Fruit fly (Drosophila melanogaster) whole organism, embryonic: Measurements from ENCODE around the gene Vinc.

ENCODE experiments used
- Adf1 ChIP-seq: fragments of 200-800 bp; sonication (Bioruptor generic); IDR thresholded peaks from 2 replicates; pipeline ENCODE4 v1.3.6; 2022; ENCODE audit warnings: missing biosample characterization, missing genetic modification characterization
- Bdp1 ChIP-seq: fragments of 200-800 bp; sonication (Bioruptor generic); optimal IDR thresholded peaks from 3 replicates; lab custom pipeline; 2016; ENCODE audit warnings: missing biosample characterization, missing genetic modification characterization
- Bgb ChIP-seq: fragments of 200-800 bp; sonication (Bioruptor generic); IDR thresholded peaks from 2 replicates; pipeline ENCODE4 v1.3.6; 2022; ENCODE audit warnings: missing biosample characterization, missing genetic modification characterization; ENCODE audit not compliant: partially characterized antibody
- C15 ChIP-seq: fragments of 200-800 bp; sonication (Bioruptor generic); IDR thresholded peaks from 3 replicates; pipeline ENCODE4 v1.3.6; 2022; ENCODE audit warnings: missing biosample characterization, missing genetic modification characterization
- CG13624 ChIP-seq: fragments of 200-800 bp; sonication (Bioruptor generic); optimal IDR thresholded peaks from 2 replicates; lab custom pipeline; 2016; ENCODE audit warnings: missing biosample characterization, missing genetic modification characterization
- CG14860 ChIP-seq: fragments of 200-800 bp; sonication (Bioruptor generic); IDR thresholded peaks from 3 replicates; pipeline ENCODE4 v1.3.6; 2022; ENCODE audit warnings: missing biosample characterization, missing genetic modification characterization; ENCODE audit not compliant: partially characterized antibody
- CG17359 ChIP-seq: fragments of 200-800 bp; sonication (Bioruptor generic); optimal IDR thresholded peaks from 3 replicates; lab custom pipeline; 2018; ENCODE audit warnings: missing biosample characterization, mild to moderate bottlenecking, missing genetic modification characterization, moderate library complexity
- CG18011 ChIP-seq: fragments of 200-800 bp; sonication (Bioruptor generic); optimal IDR thresholded peaks from 2 replicates; lab custom pipeline; 2017; ENCODE audit warnings: missing biosample characterization, missing genetic modification characterization, mild to moderate bottlenecking, moderate library complexity, missing genotype
- CG18262 ChIP-seq: fragments of 200-800 bp; optimal IDR thresholded peaks from 3 replicates; lab custom pipeline; 2019; ENCODE audit warnings: missing biosample characterization, mild to moderate bottlenecking, missing genetic modification characterization, moderate library complexity
- CG2120 ChIP-seq: fragments of 200-800 bp; sonication (Bioruptor generic); optimal IDR thresholded peaks from 3 replicates; lab custom pipeline; 2016; ENCODE audit warnings: missing biosample characterization, missing genetic modification characterization
- CG30403 ChIP-seq: fragments of 200-800 bp; sonication (Bioruptor generic); optimal IDR thresholded peaks from 3 replicates; lab custom pipeline; 2016; ENCODE audit warnings: missing biosample characterization, missing genetic modification characterization
- CG3407 ChIP-seq: fragments of 200-800 bp; sonication (Bioruptor generic); optimal IDR thresholded peaks from 2 replicates; lab custom pipeline; 2018; ENCODE audit warnings: missing biosample characterization, mild to moderate bottlenecking, missing genetic modification characterization
- CG3847 ChIP-seq: fragments of 200-800 bp; sonication (Bioruptor generic); IDR thresholded peaks from 2 replicates; pipeline ENCODE4 v1.3.6; 2022; ENCODE audit warnings: missing biosample characterization, missing genetic modification characterization
- CG4282 ChIP-seq: fragments of 200-800 bp; sonication (Bioruptor generic); optimal IDR thresholded peaks from 2 replicates; lab custom pipeline; 2016; ENCODE audit warnings: missing biosample characterization, missing genetic modification characterization
- CG5180 ChIP-seq: fragments of 200-800 bp; sonication (Bioruptor generic); optimal IDR thresholded peaks from 3 replicates; lab custom pipeline; 2017; ENCODE audit warnings: missing biosample characterization, missing genetic modification characterization, mild to moderate bottlenecking, moderate library complexity, missing genetic modification reagents
- CG7786 ChIP-seq: fragments of 200-800 bp; sonication (Bioruptor generic); optimal IDR thresholded peaks from 2 replicates; lab custom pipeline; 2016; ENCODE audit warnings: missing biosample characterization, missing genetic modification characterization
- CG7839 ChIP-seq: fragments of 200-800 bp; sonication (Bioruptor generic); optimal IDR thresholded peaks from 3 replicates; lab custom pipeline; 2018; ENCODE audit warnings: missing biosample characterization, mild to moderate bottlenecking, missing genetic modification characterization, moderate library complexity
- CG8281 ChIP-seq: fragments of 200-800 bp; sonication (Bioruptor generic); optimal IDR thresholded peaks from 2 replicates; lab custom pipeline; 2018; ENCODE audit warnings: missing biosample characterization, mild to moderate bottlenecking, missing genetic modification characterization, moderate library complexity
- CG8478 ChIP-seq: fragments of >200 bp; optimal IDR thresholded peaks from 2 replicates; lab custom pipeline; 2018
- CHES-1-like ChIP-seq: fragments of 200-800 bp; sonication (Bioruptor generic); optimal IDR thresholded peaks from 2 replicates; lab custom pipeline; 2016; ENCODE audit warnings: missing biosample characterization, missing genetic modification characterization
- Doc2 ChIP-seq: fragments of 200-800 bp; sonication (Bioruptor generic); IDR thresholded peaks from 2 replicates; pipeline ENCODE4 v1.3.6; 2022; ENCODE audit warnings: missing biosample characterization, missing genetic modification characterization
- Dp ChIP-seq: fragments of 200-800 bp; sonication (Bioruptor generic); optimal IDR thresholded peaks from 2 replicates; lab custom pipeline; 2018; ENCODE audit warnings: missing biosample characterization, mild to moderate bottlenecking, missing genetic modification characterization, moderate library complexity
- Fer1 ChIP-seq: fragments of 200-800 bp; sonication (Bioruptor generic); optimal IDR thresholded peaks from 2 replicates; lab custom pipeline; 2017; ENCODE audit warnings: missing biosample characterization, mild to moderate bottlenecking, missing genetic modification characterization
- Gsc ChIP-seq: fragments of 200-800 bp; sonication (Bioruptor generic); IDR thresholded peaks from 2 replicates; pipeline ENCODE4 v1.3.6; 2022; ENCODE audit warnings: missing biosample characterization, missing genetic modification characterization
- HLH3B ChIP-seq: fragments of 200-800 bp; sonication (Bioruptor generic); IDR thresholded peaks from 2 replicates; pipeline ENCODE4 v1.3.6; 2022; ENCODE audit warnings: missing biosample characterization, missing genetic modification characterization
- Med ChIP-seq: fragments of 200-800 bp; sonication (Bioruptor generic); peaks from one replicate; lab custom pipeline; 2016; ENCODE audit warnings: missing biosample characterization, missing genetic modification characterization, mild to moderate bottlenecking, inconsistent platforms, moderate library complexity
- Sox100B ChIP-seq: fragments of 200-800 bp; sonication (Bioruptor generic); optimal IDR thresholded peaks from 3 replicates; lab custom pipeline; 2018; ENCODE audit warnings: missing biosample characterization, mild to moderate bottlenecking, missing genetic modification characterization
- Sry-δ ChIP-seq: fragments of 200-800 bp; sonication (Bioruptor generic); optimal IDR thresholded peaks from 2 replicates; lab custom pipeline; 2016; ENCODE audit warnings: missing biosample characterization, missing genetic modification characterization
- Stat92E ChIP-seq, 3 experiments: fragments of >200 bp in 2 of 3; fragments of 200-800 bp in 1 of 3; sonication (Bioruptor generic) in 1 of 3; optimal IDR thresholded peaks; 2 replicates each; lab custom pipeline; 2017 to 2019; ENCODE audit warnings: missing biosample characterization in 3 of 3, missing genetic modification characterization in 3 of 3, mild to moderate bottlenecking in 1 of 3, moderate library complexity in 1 of 3
- Tbp ChIP-seq: fragments of >200 bp; optimal IDR thresholded peaks from 2 replicates; lab custom pipeline; 2018; ENCODE audit warnings: missing biosample characterization, missing genetic modification characterization
- cad ChIP-seq: fragments of >200 bp; optimal IDR thresholded peaks from 2 replicates; lab custom pipeline; 2017; ENCODE audit warnings: missing biosample characterization, missing genetic modification characterization
- crp ChIP-seq, 2 experiments: fragments of 200-800 bp; sonication (Bioruptor generic); optimal IDR thresholded peaks; 2 replicates in 1 of 2; 3 replicates in 1 of 2; lab custom pipeline; 2017; ENCODE audit warnings: missing biosample characterization in 2 of 2, missing genetic modification characterization in 2 of 2, mild to moderate bottlenecking in 1 of 2, moderate library complexity in 1 of 2
- dpn ChIP-seq, 2 experiments: fragments of 200-800 bp; sonication (Bioruptor generic); optimal IDR thresholded peaks; 3 replicates each; lab custom pipeline; 2016; ENCODE audit warnings: missing biosample characterization in 2 of 2, missing genetic modification characterization in 2 of 2
- hb ChIP-seq: fragments of 200-800 bp; sonication (Bioruptor generic); IDR thresholded peaks from 3 replicates; pipeline ENCODE4 v1.3.6; 2022; ENCODE audit warnings: missing biosample characterization, missing genetic modification characterization; ENCODE audit not compliant: partially characterized antibody
- hbn ChIP-seq: fragments of 200-800 bp; sonication (Bioruptor generic); IDR thresholded peaks from 2 replicates; pipeline ENCODE4 v1.3.6; 2022; ENCODE audit warnings: missing biosample characterization, missing genetic modification characterization; ENCODE audit not compliant: partially characterized antibody
- jing ChIP-seq: fragments of 200-800 bp; sonication (Bioruptor generic); optimal IDR thresholded peaks from 2 replicates; lab custom pipeline; 2018; ENCODE audit warnings: missing biosample characterization, mild to moderate bottlenecking, missing genetic modification characterization
- knrl ChIP-seq: fragments of 200-800 bp; sonication (Bioruptor generic); IDR thresholded peaks from 3 replicates; pipeline ENCODE4 v1.3.6; 2022; ENCODE audit warnings: missing biosample characterization, missing genetic modification characterization; ENCODE audit not compliant: partially characterized antibody
- lola ChIP-seq, 3 experiments: fragments of >200 bp in 2 of 3; fragments of 200-800 bp in 1 of 3; sonication (Bioruptor generic) in 1 of 3; optimal IDR thresholded peaks; 2 replicates each; lab custom pipeline; 2017 to 2019; ENCODE audit warnings: missing biosample characterization in 3 of 3, missing genetic modification characterization in 3 of 3, mild to moderate bottlenecking in 1 of 3, moderate library complexity in 1 of 3
- luna ChIP-seq: fragments of 200-800 bp; sonication (Bioruptor generic); optimal IDR thresholded peaks from 2 replicates; lab custom pipeline; 2016; ENCODE audit warnings: missing biosample characterization, missing genetic modification characterization
- org-1 ChIP-seq: fragments of 200-800 bp; sonication (Bioruptor generic); optimal IDR thresholded peaks from 2 replicates; lab custom pipeline; 2017; ENCODE audit warnings: missing biosample characterization, missing genetic modification characterization
- phol ChIP-seq: fragments of 200-800 bp; sonication (Bioruptor generic); optimal IDR thresholded peaks from 3 replicates; lab custom pipeline; 2018; ENCODE audit warnings: missing biosample characterization, mild to moderate bottlenecking, missing genetic modification characterization, moderate library complexity
- pros ChIP-seq: fragments of 200-800 bp; sonication (Bioruptor generic); optimal IDR thresholded peaks from 3 replicates; lab custom pipeline; 2019; ENCODE audit warnings: missing biosample characterization, mild to moderate bottlenecking, missing genetic modification characterization, moderate library complexity
- row ChIP-seq: fragments of 200-800 bp; sonication (Bioruptor generic); IDR thresholded peaks from 3 replicates; pipeline ENCODE4 v1.3.6; 2022; ENCODE audit warnings: missing biosample characterization, missing genetic modification characterization
- salm ChIP-seq: fragments of 200-800 bp; sonication (Bioruptor generic); optimal IDR thresholded peaks from 2 replicates; lab custom pipeline; 2018; ENCODE audit warnings: missing biosample characterization, mild to moderate bottlenecking, missing genetic modification characterization
- sr ChIP-seq: fragments of 200-800 bp; sonication (Bioruptor generic); IDR thresholded peaks from 3 replicates; pipeline ENCODE4 v1.3.6; 2022; ENCODE audit warnings: missing biosample characterization, missing genetic modification characterization
- tna ChIP-seq: fragments of 200-800 bp; sonication (Bioruptor generic); IDR thresholded peaks from 2 replicates; pipeline ENCODE4 v1.3.6; 2022; ENCODE audit warnings: missing biosample characterization, missing genetic modification characterization; ENCODE audit not compliant: partially characterized antibody
- vnd ChIP-seq: fragments of 200-800 bp; sonication (Bioruptor generic); IDR thresholded peaks from 3 replicates; pipeline ENCODE4 v1.3.6; 2022; ENCODE audit warnings: missing biosample characterization, missing genetic modification characterization; ENCODE audit not compliant: partially characterized antibody
- z ChIP-seq: fragments of 200-800 bp; sonication (Bioruptor generic); IDR thresholded peaks from 3 replicates; pipeline ENCODE4 v1.3.6; 2022; ENCODE audit warnings: missing biosample characterization, missing genetic modification characterization

The Vinc gene

DNA sequence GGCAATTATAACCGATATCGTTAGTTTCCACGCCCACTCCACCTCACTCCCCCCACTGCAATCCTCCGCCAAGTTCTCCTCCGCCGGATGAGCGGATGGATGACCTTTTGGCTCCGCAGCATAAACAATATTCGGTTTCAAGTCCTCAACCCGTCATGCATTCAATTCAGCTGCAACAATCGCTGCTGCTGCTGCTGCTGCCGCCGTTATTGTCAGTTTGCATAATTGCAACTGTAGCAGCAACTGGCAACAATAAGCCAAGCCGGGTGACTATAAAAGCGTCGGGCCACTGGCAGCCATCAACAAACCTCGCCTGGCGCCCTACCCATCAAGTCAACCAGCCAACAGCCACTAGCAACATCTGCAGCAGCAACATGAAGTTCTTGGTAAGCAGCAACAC lies 35.8 kb downstream of the Vinc start, which contains the start of gene CG17777:
Gene CG17777 (plus strand): TSS at position 301 of the 400 bp plus-strand sequence.
- TF ChIP-seq CG8281 (peak; percentile 59), org-1 (GFP tag; lab: Kevin White, UChicago) (no peak), HLH3B (no peak), Doc2 (GFP tag; lab: Robert Waterston, UW) (no peak), CG17359 (tag; lab: Kevin White, UChicago) (no peak), CG18262 (tag; lab: Kevin White, UChicago) (no peak)

DNA sequence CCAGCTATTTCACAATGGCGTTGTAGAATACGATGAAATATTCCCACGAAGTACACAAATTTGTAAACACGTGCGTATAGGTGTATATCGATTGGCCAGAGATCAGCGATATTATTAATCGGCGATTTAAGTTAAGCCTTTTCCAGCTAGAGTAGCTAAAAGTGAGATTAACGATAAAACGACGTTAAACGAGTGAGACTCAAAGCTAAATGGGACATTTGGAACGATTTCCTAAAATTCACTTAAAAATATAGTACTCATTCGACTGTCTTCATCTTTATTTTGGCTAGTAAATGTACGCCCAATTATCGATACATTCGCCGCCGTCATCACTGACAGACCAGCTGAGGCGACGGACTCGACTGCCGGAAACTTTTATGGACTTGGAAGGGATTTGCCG lies 37.8 kb downstream of the Vinc start, which contains the start of the genes Nmd3 and CG17776:
Gene Nmd3 (minus strand): TSS at position 106 of the 400 bp plus-strand sequence.
Gene CG17776 (plus strand): TSS at position 163 of the 400 bp plus-strand sequence.
- TF ChIP-seq phol = peak; percentile 39
- TF ChIP-seq Bdp1 (GFP tag; lab: Kevin White, UChicago) = peak; percentile 28
- no peak for TF ChIP-seq sr (GFP tag; lab: Robert Waterston, UW)
- no peak for TF ChIP-seq CG18011
- no peak for TF ChIP-seq CG4282 (GFP tag; lab: Kevin White, UChicago)
- peak; percentile 63 for TF ChIP-seq hbn (GFP tag; lab: Robert Waterston, UW)
- TF ChIP-seq row (GFP tag; lab: Robert Waterston, UW) = peak; percentile 66
- TF ChIP-seq cad = no peak
- TF ChIP-seq Sry-δ (GFP tag; lab: Kevin White, UChicago) = peak; percentile 73
- peak; percentile 58; the same call in 2 of the 3 replicates for TF ChIP-seq knrl (GFP tag; lab: Robert Waterston, UW)
- no peak for TF ChIP-seq Stat92E (GFP tag; optimal IDR thresholded peaks at IDR 0.05; lab: Kevin White, UChicago)
- peak; percentile 7 for TF ChIP-seq CG18262 (tag; lab: Kevin White, UChicago)
- TF ChIP-seq lola (GFP tag; optimal IDR thresholded peaks at IDR 0.05; lab: Kevin White, UChicago) = peak in 1 of 3 experiments; percentile 15
- peak; percentile 49 for TF ChIP-seq Fer1 (GFP tag; lab: Kevin White, UChicago)
- peak; percentile 35 for TF ChIP-seq CG2120 (GFP tag; lab: Kevin White, UChicago)
- no peak for TF ChIP-seq CG3407 (GFP tag; lab: Kevin White, UChicago)
- TF ChIP-seq z (GFP tag; lab: Robert Waterston, UW) = no peak
- TF ChIP-seq dpn (GFP tag; optimal IDR thresholded peaks at IDR 0.05; lab: Kevin White, UChicago) = peak in 1 of 2 experiments; percentile 5
- peak; percentile 78 for TF ChIP-seq CG14860
- no peak for TF ChIP-seq C15 (GFP tag; lab: Robert Waterston, UW)
- no peak for TF ChIP-seq Sox100B (GFP tag; lab: Kevin White, UChicago)
- peak; percentile 10 for TF ChIP-seq CG30403 (GFP tag; lab: Kevin White, UChicago)
- 0 out of 2 replicates have a peak, but pooled peaks have one; percentile 5 for TF ChIP-seq CG3847 (GFP tag; lab: Robert Waterston, UW)
- no peak for TF ChIP-seq luna (GFP tag; lab: Kevin White, UChicago)
- TF ChIP-seq vnd (GFP tag; lab: Robert Waterston, UW) = peak; percentile 83
- no peak for TF ChIP-seq jing (GFP tag; lab: Kevin White, UChicago)
- TF ChIP-seq Med (GFP tag; lab: Kevin White, UChicago) = peak; percentile 71
- TF ChIP-seq CG13624 = peak; percentile 46
- TF ChIP-seq CG7786 (GFP tag; lab: Kevin White, UChicago) = peak; percentile 17
- peak; percentile 42 for TF ChIP-seq Dp (GFP tag; lab: Kevin White, UChicago)
- no peak for TF ChIP-seq pros (GFP tag; lab: Kevin White, UChicago)
- no peak for TF ChIP-seq CG7839
- TF ChIP-seq Adf1 (GFP tag; lab: Robert Waterston, UW) = no peak
- no peak for TF ChIP-seq CG5180
- no peak for TF ChIP-seq Gsc (GFP tag; lab: Robert Waterston, UW)
- TF ChIP-seq hb (GFP tag; lab: Robert Waterston, UW) = peak; percentile 80
- peak; percentile 61 for TF ChIP-seq Bgb (GFP tag; lab: Robert Waterston, UW)
- TF ChIP-seq Tbp (GFP tag; lab: Kevin White, UChicago) = peak; percentile 30
- TF ChIP-seq crp (GFP tag; optimal IDR thresholded peaks at IDR 0.05; lab: Kevin White, UChicago) = peak; percentile 20 to 85
- peak; percentile 26 for TF ChIP-seq CHES-1-like (GFP tag; lab: Kevin White, UChicago)
- no peak for TF ChIP-seq CG8478 (lab: Kevin White, UChicago)
- no peak for TF ChIP-seq salm
- peak; percentile 70 for TF ChIP-seq tna (GFP tag; lab: Robert Waterston, UW)
